Worm (Caenorhabditis elegans): ENCODE data around the gene C12D8.20.

ce11 chrV:10212627-10213026, 9.5 kb upstream of the C12D8.20 start, which contains the start of gene hpo-40:
- TF ChIP-seq sox-2 (GFP tag; IDR thresholded peaks at IDR 0.05) (no peak), hlh-30 (tag; optimal IDR thresholded peaks at IDR 0.05; ENCODE audit: insufficient read depth) (no peak), pax-1 (tag; optimal IDR thresholded peaks at IDR 0.05) (no peak), ets-4 (tag; optimal IDR thresholded peaks at IDR 0.05) (no peak), pha-2 (tag; optimal IDR thresholded peaks at IDR 0.05) (no peak), ama-1 (optimal IDR thresholded peaks at IDR 0.05) (no peak), ceh-30 (tag; optimal IDR thresholded peaks at IDR 0.05) (no peak), fax-1 (tag; optimal IDR thresholded peaks at IDR 0.05) (no peak), nfya-1 (tag; optimal IDR thresholded peaks at IDR 0.05) (no peak), ceh-9 (tag; optimal IDR thresholded peaks at IDR 0.05) (no peak), sox-4 (tag; optimal IDR thresholded peaks at IDR 0.05) (no peak)

All from whole organism, late embryonic.